Worm (Caenorhabditis elegans): ENCODE results near the gene gcy-12.
A peak's percentile ranks its signal among the peaks of the same experiment; 100 is the strongest.

gcy-12 gene

DNA sequence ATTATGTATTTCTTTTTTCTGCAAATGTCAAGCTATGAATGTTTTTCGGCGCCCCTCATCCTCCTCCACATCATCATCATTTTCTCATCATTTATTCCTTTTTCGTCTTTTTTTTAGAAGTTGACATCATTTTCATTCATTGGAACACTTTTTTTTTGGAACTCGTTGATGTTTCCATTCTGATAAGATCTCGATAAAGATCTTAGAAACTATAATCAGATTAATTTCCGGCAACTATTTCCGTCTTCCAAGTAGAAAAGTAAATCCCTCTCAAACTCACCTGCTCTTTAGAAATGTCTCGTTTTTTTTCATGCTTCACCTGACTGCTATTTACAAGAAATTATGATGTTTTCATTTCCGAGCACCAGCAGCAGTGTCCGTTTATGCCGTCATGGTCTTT, 17.1 kb downstream of the gcy-12 start:
- peak; percentile 39 for TF ChIP-seq egl-13 (tag; optimal IDR thresholded peaks at IDR 0.05)
- TF ChIP-seq grh-1 (GFP tag; IDR thresholded peaks at IDR 0.05) = no peak
- peak in 1 of 2 experiments; percentile 10 for TF ChIP-seq lsy-2 (tag; optimal IDR thresholded peaks at IDR 0.05)
- TF ChIP-seq nhr-71 (tag; optimal IDR thresholded peaks at IDR 0.05) = peak; percentile 75
- peak; percentile 41 for TF ChIP-seq nhr-11 (tag; optimal IDR thresholded peaks at IDR 0.05)
- no peak for TF ChIP-seq unc-86 (tag; optimal IDR thresholded peaks at IDR 0.05)
- TF ChIP-seq irx-1 (tag; optimal IDR thresholded peaks at IDR 0.05) = no peak
- no peak for TF ChIP-seq rnt-1 (tag; optimal IDR thresholded peaks at IDR 0.05)
- no peak for TF ChIP-seq skn-1 (tag; optimal IDR thresholded peaks at IDR 0.05)
- TF ChIP-seq snpc-4 (tag; optimal IDR thresholded peaks at IDR 0.05) = no peak
- TF ChIP-seq mdl-1 (tag; optimal IDR thresholded peaks at IDR 0.05) = no peak
- no peak for TF ChIP-seq hlh-17 (GFP tag; optimal IDR thresholded peaks at IDR 0.05; ENCODE audit: borderline replicate concordance)
- TF ChIP-seq ama-1 (optimal IDR thresholded peaks at IDR 0.05) = no peak
- TF ChIP-seq C04F5.9 (tag; optimal IDR thresholded peaks at IDR 0.05) = no peak
- peak; percentile 84 for TF ChIP-seq fkh-8 (tag; optimal IDR thresholded peaks at IDR 0.05)
- TF ChIP-seq lin-14 (GFP tag; optimal IDR thresholded peaks at IDR 0.05) = peak; percentile 54
- no peak for TF ChIP-seq tbx-2 (tag; optimal IDR thresholded peaks at IDR 0.05)
- TF ChIP-seq C34B4.2 (tag; optimal IDR thresholded peaks at IDR 0.05) = no peak
- peak; percentile 1 for TF ChIP-seq sox-4 (tag; optimal IDR thresholded peaks at IDR 0.05)
- no peak for TF ChIP-seq fkh-10 (GFP tag; optimal IDR thresholded peaks at IDR 0.05)
- no peak for TF ChIP-seq pqm-1 (tag; optimal IDR thresholded peaks at IDR 0.05)
- peak; percentile 27 for TF ChIP-seq mep-1 (tag; optimal IDR thresholded peaks at IDR 0.05)
- TF ChIP-seq swsn-7 (tag; optimal IDR thresholded peaks at IDR 0.05) = peak; percentile 2
- TF ChIP-seq ztf-4 (tag; optimal IDR thresholded peaks at IDR 0.05) = peak; percentile 12
- peak; percentile 9 for TF ChIP-seq hlh-4 (tag; optimal IDR thresholded peaks at IDR 0.05)
- TF ChIP-seq efl-1 (optimal IDR thresholded peaks at IDR 0.05) = no peak
- TF ChIP-seq efl-1 (GFP tag; optimal IDR thresholded peaks at IDR 0.05 in 1 of 2) = peak in 1 of 2 experiments; percentile 36
- no peak for TF ChIP-seq mef-2 (tag; optimal IDR thresholded peaks at IDR 0.05)
- no peak for TF ChIP-seq nhr-237 (tag; optimal IDR thresholded peaks at IDR 0.05)
- no peak for TF ChIP-seq Y116A8C.19 (tag; optimal IDR thresholded peaks at IDR 0.05; ENCODE audit: borderline replicate concordance)
- peak; percentile 60 for TF ChIP-seq nhr-47 (tag; optimal IDR thresholded peaks at IDR 0.05)
- no peak for TF ChIP-seq nhr-90 (tag; optimal IDR thresholded peaks at IDR 0.05; ENCODE audit: poor library complexity)
- no peak for TF ChIP-seq C16A3.4 (tag; optimal IDR thresholded peaks at IDR 0.05)
- TF ChIP-seq nhr-76 (tag; optimal IDR thresholded peaks at IDR 0.05) = no peak
- TF ChIP-seq elt-3 (tag; optimal IDR thresholded peaks at IDR 0.05) = no peak
- no peak for TF ChIP-seq ceh-8 (GFP tag; optimal IDR thresholded peaks at IDR 0.05)
- peak; percentile 89 for TF ChIP-seq dsc-1 (tag; optimal IDR thresholded peaks at IDR 0.05)
- no peak for TF ChIP-seq pag-3 (tag; optimal IDR thresholded peaks at IDR 0.05; ENCODE audit: borderline replicate concordance, insufficient read depth)
- TF ChIP-seq lin-35 (GFP tag; optimal IDR thresholded peaks at IDR 0.05) = no peak
- no peak for TF ChIP-seq unc-30 (tag; optimal IDR thresholded peaks at IDR 0.05)
- no peak for TF ChIP-seq sup-37 (GFP tag; optimal IDR thresholded peaks at IDR 0.05)
- TF ChIP-seq efl-3 (GFP tag; optimal IDR thresholded peaks at IDR 0.05) = no peak
- no peak for TF ChIP-seq lin-15B (tag; optimal IDR thresholded peaks at IDR 0.05)
- peak; percentile 70 for TF ChIP-seq pax-3 (tag; optimal IDR thresholded peaks at IDR 0.05)
- no peak for TF ChIP-seq ceh-88 (GFP tag; IDR thresholded peaks at IDR 0.05)
- no peak for TF ChIP-seq nhr-77 (tag; optimal IDR thresholded peaks at IDR 0.05)

Measured in whole organism, L1 larva.